Worm (Caenorhabditis elegans): ENCODE data around the gene gphr-1.
"Not testable (repeated sequence)": the region's sequence is repeated elsewhere in the genome, so short reads cannot be mapped to it uniquely, and the experiment has no call there.

gphr-1 gene

ce11 chrIII:12218633-12219097 lies at the start of gene gphr-1, which contains the start of gene gex-4:
Gene gphr-1, plus strand, starts transcription at chrIII:12219047.
Gene gex-4, minus strand, starts transcription at chrIII:12218634.
- no peak for TF ChIP-seq tab-1 (GFP tag; IDR thresholded peaks at IDR 0.05)
- TF ChIP-seq ztf-23 (GFP tag; IDR thresholded peaks at IDR 0.05), result 0 out of 2 replicates have a peak, but pooled peaks have one; percentile 41
- no peak for TF ChIP-seq ztf-29 (GFP tag; IDR thresholded peaks at IDR 0.05)
- peak; percentile 67 for TF ChIP-seq T22C8.4 (GFP tag; IDR thresholded peaks at IDR 0.05)
- TF ChIP-seq med-1 (GFP tag; optimal IDR thresholded peaks at IDR 0.05; ENCODE audit: insufficient read depth), result no peak
- TF ChIP-seq cog-1 (tag; optimal IDR thresholded peaks at IDR 0.05), result peak; percentile 26
- TF ChIP-seq klf-2 (GFP tag; conservative IDR thresholded peaks at IDR 0.05), result no peak
- TF ChIP-seq ref-1 (GFP tag; conservative IDR thresholded peaks at IDR 0.05), result no peak
- no peak for TF ChIP-seq flt-1 (GFP tag; IDR thresholded peaks at IDR 0.05)

- not testable (repeated sequence) for TF ChIP-seq tab-1 (GFP tag; IDR thresholded peaks at IDR 0.05); cog-1 (tag; optimal IDR thresholded peaks at IDR 0.05); klf-2 (GFP tag; conservative IDR thresholded peaks at IDR 0.05)
These were observed 41.7 kb upstream of the gphr-1 start, which contains the start of gene gly-11 for ce11 chrIII:12177145-12177544. Gene gly-11, minus strand, starts transcription at chrIII:12177245.

- TF ChIP-seq tab-1 (GFP tag; IDR thresholded peaks at IDR 0.05) (no peak), klf-2 (GFP tag; conservative IDR thresholded peaks at IDR 0.05) (no peak), flt-1 (GFP tag; IDR thresholded peaks at IDR 0.05) (0 out of 2 replicates have a peak, but pooled peaks have one; percentile 24), ztf-23 (GFP tag; IDR thresholded peaks at IDR 0.05) (no peak), ref-1 (GFP tag; conservative IDR thresholded peaks at IDR 0.05) (no peak), cog-1 (tag; optimal IDR thresholded peaks at IDR 0.05) (peak; percentile 73)
These were observed 40.7 kb upstream of the gphr-1 start for ce11 chrIII:12178121-12178520.

ce11 chrIII:12182919-12183318 lies 35.9 kb upstream of the gphr-1 start, which contains the start of gene Y75B8A.10:
Gene Y75B8A.10, minus strand, starts transcription at chrIII:12183019.
- TF ChIP-seq cog-1 (tag; optimal IDR thresholded peaks at IDR 0.05) (no peak), ztf-29 (GFP tag; IDR thresholded peaks at IDR 0.05) (no peak)

ce11 chrIII:12186111-12186510 lies 32.7 kb upstream of the gphr-1 start, which contains the start of gene lury-1:
Gene lury-1, plus strand, starts transcription at chrIII:12186411.
- TF ChIP-seq T22C8.4 (GFP tag; IDR thresholded peaks at IDR 0.05), result no peak
- TF ChIP-seq ztf-23 (GFP tag; IDR thresholded peaks at IDR 0.05), result no peak
- TF ChIP-seq cog-1 (tag; optimal IDR thresholded peaks at IDR 0.05), result no peak
- no peak for TF ChIP-seq tab-1 (GFP tag; IDR thresholded peaks at IDR 0.05)

- TF ChIP-seq T22C8.4 (GFP tag; IDR thresholded peaks at IDR 0.05), result no peak
- no peak for TF ChIP-seq ztf-29 (GFP tag; IDR thresholded peaks at IDR 0.05)
- TF ChIP-seq cog-1 (tag; optimal IDR thresholded peaks at IDR 0.05), result no peak
- TF ChIP-seq ref-1 (GFP tag; conservative IDR thresholded peaks at IDR 0.05), result no peak
- no peak for TF ChIP-seq klf-2 (GFP tag; conservative IDR thresholded peaks at IDR 0.05)
- TF ChIP-seq med-1 (GFP tag; optimal IDR thresholded peaks at IDR 0.05; ENCODE audit: insufficient read depth), result no peak
- TF ChIP-seq flt-1 (GFP tag; IDR thresholded peaks at IDR 0.05), result no peak
- no peak for TF ChIP-seq tab-1 (GFP tag; IDR thresholded peaks at IDR 0.05)
- no peak for TF ChIP-seq ztf-23 (GFP tag; IDR thresholded peaks at IDR 0.05)
These were observed 30.6 kb upstream of the gphr-1 start for ce11 chrIII:12188236-12188635.

ce11 chrIII:12194190-12194589 lies 24.7 kb upstream of the gphr-1 start, which contains the start of gene Y75B8A.44:
Gene Y75B8A.44, plus strand, starts transcription at chrIII:12194490.
- TF ChIP-seq tab-1 (GFP tag; IDR thresholded peaks at IDR 0.05), result no peak
- no peak for TF ChIP-seq flt-1 (GFP tag; IDR thresholded peaks at IDR 0.05)

- no peak for TF ChIP-seq ztf-23 (GFP tag; IDR thresholded peaks at IDR 0.05)
- no peak for TF ChIP-seq ztf-29 (GFP tag; IDR thresholded peaks at IDR 0.05)
- no peak for TF ChIP-seq klf-2 (GFP tag; conservative IDR thresholded peaks at IDR 0.05)
- TF ChIP-seq cog-1 (tag; optimal IDR thresholded peaks at IDR 0.05), result no peak
- no peak for TF ChIP-seq flt-1 (GFP tag; IDR thresholded peaks at IDR 0.05)
- no peak for TF ChIP-seq T22C8.4 (GFP tag; IDR thresholded peaks at IDR 0.05)
- TF ChIP-seq med-1 (GFP tag; optimal IDR thresholded peaks at IDR 0.05; ENCODE audit: insufficient read depth), result no peak
- TF ChIP-seq ref-1 (GFP tag; conservative IDR thresholded peaks at IDR 0.05), result no peak
- no peak for TF ChIP-seq tab-1 (GFP tag; IDR thresholded peaks at IDR 0.05)
These were observed 22.9 kb upstream of the gphr-1 start for ce11 chrIII:12195991-12196390.

- TF ChIP-seq cog-1 (tag; optimal IDR thresholded peaks at IDR 0.05) (no peak), ztf-23 (GFP tag; IDR thresholded peaks at IDR 0.05) (no peak), T22C8.4 (GFP tag; IDR thresholded peaks at IDR 0.05) (no peak), klf-2 (GFP tag; conservative IDR thresholded peaks at IDR 0.05) (no peak), flt-1 (GFP tag; IDR thresholded peaks at IDR 0.05) (no peak), ztf-29 (GFP tag; IDR thresholded peaks at IDR 0.05) (no peak)
These were observed 20.7 kb upstream of the gphr-1 start for ce11 chrIII:12198135-12198534.

- TF ChIP-seq cog-1 (tag; optimal IDR thresholded peaks at IDR 0.05) (no peak), tab-1 (GFP tag; IDR thresholded peaks at IDR 0.05) (no peak)
These were observed 16.4 kb upstream of the gphr-1 start, which contains the start of gene osm-12 for ce11 chrIII:12202437-12202836. Gene osm-12, minus strand, starts transcription at chrIII:12202537.

- no peak for TF ChIP-seq ref-1 (GFP tag; conservative IDR thresholded peaks at IDR 0.05)
- TF ChIP-seq T22C8.4 (GFP tag; IDR thresholded peaks at IDR 0.05), result no peak
- 0 out of 2 replicates have a peak, but pooled peaks have one; percentile 13 for TF ChIP-seq tab-1 (GFP tag; IDR thresholded peaks at IDR 0.05)
These were observed 13.6 kb upstream of the gphr-1 start for ce11 chrIII:12205271-12205670.
